Fruit fly (Drosophila melanogaster) whole organism, wandering third instar larva: Measurements from ENCODE around the gene Prm.

Experiments
- ey ChIP-seq: fragments of 200-800 bp; sonication (Bioruptor generic); optimal IDR thresholded peaks from 2 replicates; lab custom pipeline; 2016; ENCODE audit warnings: missing biosample characterization, missing genetic modification characterization
- jim ChIP-seq: fragments of 175-275, 200-325 bp; sonication (Bioruptor generic); optimal IDR thresholded peaks from 2 replicates; lab custom pipeline; 2016; ENCODE audit warnings: missing biosample characterization, mild to moderate bottlenecking, missing genetic modification characterization

- TF ChIP-seq ey = no peak
- no peak for TF ChIP-seq jim (GFP tag; lab: Kevin White, UChicago)
Measured at dm6 chr3L:8787701-8788100, 42.6 kb upstream of the Prm start.
